1 fruit fly cellular context compared by ENCODE assay signal in the genomic region with DNA sequence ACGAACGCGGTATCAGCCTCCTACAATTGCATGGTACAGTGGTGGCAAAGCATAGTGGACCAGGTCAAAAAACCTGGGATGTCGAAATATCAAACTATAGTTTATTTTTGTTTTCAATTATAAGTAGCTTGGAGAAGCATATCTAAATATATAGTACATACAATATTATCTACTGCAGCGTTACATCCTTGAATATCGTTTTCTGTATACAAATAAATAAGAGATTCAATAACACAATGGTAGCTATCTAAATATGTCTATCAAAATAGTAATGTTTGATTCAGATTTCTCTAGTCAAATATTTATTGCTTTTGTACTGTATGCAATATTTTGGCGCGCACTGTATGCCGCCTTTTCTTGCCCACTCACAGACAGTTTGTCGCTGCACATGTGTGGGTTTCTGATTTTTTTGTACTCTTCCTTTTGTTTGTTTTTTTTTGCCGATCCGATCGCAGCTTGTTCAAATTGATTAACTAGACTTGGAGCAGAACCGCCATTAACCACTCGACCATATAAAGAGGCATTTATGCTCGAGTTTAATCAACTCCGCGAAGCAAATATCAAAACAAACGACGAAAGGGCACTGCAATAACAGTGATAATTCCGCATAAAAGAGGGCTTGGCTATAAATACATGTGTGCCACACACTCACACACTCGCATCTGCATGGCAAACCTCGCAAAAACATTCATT.
A peak's percentile ranks its signal among the peaks of the same experiment; 100 is the strongest.
TF ChIP-seq lines count a peak whose summit lies in the region.

No protein-coding gene starts in this region.

TF ChIP-seq in whole organism, embryonic, 481 proteins besides CTCF, POLR2A, EP300 and RAD21 (continued from another document and continues in another):
- TF ChIP-seq HmgZ (tag; optimal IDR thresholded peaks at IDR 0.05; lab: Kevin White, UChicago) (peak; percentile 90), Optix (GFP tag; IDR thresholded peaks at IDR 0.05; lab: Robert Waterston, UW) (peak; percentile 85), stwl (tag; optimal IDR thresholded peaks at IDR 0.05; lab: Kevin White, UChicago) (peak; percentile 40), scrt (GFP tag; optimal IDR thresholded peaks at IDR 0.05; lab: Kevin White, UChicago) (peak; percentile 77), NFAT (GFP tag; IDR thresholded peaks at IDR 0.05; lab: Robert Waterston, UW) (peak; percentile 85), crol (GFP tag; IDR thresholded peaks at IDR 0.05; lab: Robert Waterston, UW) (peak; percentile 59), abd-A (tag; optimal IDR thresholded peaks at IDR 0.05; lab: Kevin White, UChicago) (no peak), yki (optimal IDR thresholded peaks at IDR 0.05; lab: Kevin White, UChicago) (no peak), CG10565 (GFP tag; optimal IDR thresholded peaks at IDR 0.05; lab: Kevin White, UChicago) (peak; percentile 87), CG9437 (GFP tag; optimal IDR thresholded peaks at IDR 0.05; lab: Kevin White, UChicago) (peak; percentile 94), fru (optimal IDR thresholded peaks at IDR 0.05; lab: Kevin White, UChicago) (no peak), CG6654 (GFP tag; optimal IDR thresholded peaks at IDR 0.05; lab: Kevin White, UChicago) (peak; percentile 85), Dip2 (GFP tag; IDR thresholded peaks at IDR 0.05; lab: Robert Waterston, UW) (peak; percentile 41; the same call in 1 of the 2 replicates), CG33557 (GFP tag; optimal IDR thresholded peaks at IDR 0.05; lab: Kevin White, UChicago) (peak; percentile 94), Gug (GFP tag; IDR thresholded peaks at IDR 0.05; lab: Robert Waterston, UW) (peak; percentile 93), Hey (tag; optimal IDR thresholded peaks at IDR 0.05; lab: Kevin White, UChicago) (no peak), luna (GFP tag; optimal IDR thresholded peaks at IDR 0.05; lab: Kevin White, UChicago) (peak; percentile 72), CG32532 (GFP tag; IDR thresholded peaks at IDR 0.05; lab: Robert Waterston, UW) (peak; percentile 94), Awh (GFP tag; IDR thresholded peaks at IDR 0.05; lab: Robert Waterston, UW) (peak; percentile 94), trem (tag; optimal IDR thresholded peaks at IDR 0.05; lab: Kevin White, UChicago) (peak; percentile 93), CG3163 (GFP tag; optimal IDR thresholded peaks at IDR 0.05; lab: Kevin White, UChicago) (peak; percentile 61), ato (GFP tag; IDR thresholded peaks at IDR 0.05; lab: Robert Waterston, UW; ENCODE audit: partially characterized antibody) (no peak), tgo (GFP tag; IDR thresholded peaks at IDR 0.05; lab: Robert Waterston, UW) (peak; percentile 95), CG12104 (GFP tag; optimal IDR thresholded peaks at IDR 0.05; lab: Kevin White, UChicago) (peak; percentile 94), Dbx (GFP tag; IDR thresholded peaks at IDR 0.05; lab: Robert Waterston, UW) (peak; percentile 87), CG8924 (tag; optimal IDR thresholded peaks at IDR 0.05; lab: Kevin White, UChicago) (peak; percentile 96), CG6791 (GFP tag; IDR thresholded peaks at IDR 0.05; lab: Robert Waterston, UW; ENCODE audit: partially characterized antibody) (no peak), Mrtf (GFP tag; IDR thresholded peaks at IDR 0.05; lab: Robert Waterston, UW) (peak; percentile 88), CG9932 (GFP tag; IDR thresholded peaks at IDR 0.05; lab: Robert Waterston, UW) (peak; percentile 86), CG7839 (tag; optimal IDR thresholded peaks at IDR 0.05; lab: Kevin White, UChicago) (peak; percentile 97), CG15696 (tag; optimal IDR thresholded peaks at IDR 0.05; lab: Kevin White, UChicago) (peak; percentile 85), CG4360 (GFP tag; IDR thresholded peaks at IDR 0.05; lab: Robert Waterston, UW) (peak; percentile 69), CG2116 (GFP tag; optimal IDR thresholded peaks at IDR 0.05; lab: Kevin White, UChicago) (peak; percentile 88), chif (GFP tag; optimal IDR thresholded peaks at IDR 0.05; lab: Kevin White, UChicago) (peak; percentile 89 to 93), CG17568 (GFP tag; optimal IDR thresholded peaks at IDR 0.05; lab: Kevin White, UChicago) (peak; percentile 92), fd102C (GFP tag; optimal IDR thresholded peaks at IDR 0.05; lab: Kevin White, UChicago) (peak; percentile 44), hbn (GFP tag; IDR thresholded peaks at IDR 0.05; lab: Robert Waterston, UW; ENCODE audit: partially characterized antibody) (no peak), Mad (GFP tag; optimal IDR thresholded peaks at IDR 0.05; lab: Kevin White, UChicago) (peak; percentile 87), CG8944 (GFP tag; optimal IDR thresholded peaks at IDR 0.05; lab: Kevin White, UChicago) (peak; percentile 84), CG10654 (GFP tag; optimal IDR thresholded peaks at IDR 0.05; lab: Kevin White, UChicago) (peak; percentile 91), cas (GFP tag; IDR thresholded peaks at IDR 0.05; lab: Robert Waterston, UW) (peak; percentile 78), Ptx1 (GFP tag; IDR thresholded peaks at IDR 0.05; lab: Robert Waterston, UW) (peak; percentile 96), Stat92E (GFP tag; optimal IDR thresholded peaks at IDR 0.05; lab: Kevin White, UChicago) (peak in 1 of 3 experiments; percentile 86), D (optimal IDR thresholded peaks at IDR 0.05; lab: Kevin White, UChicago) (no peak), D (GFP tag; optimal IDR thresholded peaks at IDR 0.05; lab: Kevin White, UChicago) (peak; percentile 95), ara (GFP tag; IDR thresholded peaks at IDR 0.05; lab: Robert Waterston, UW) (peak; percentile 88), jigr1 (GFP tag; IDR thresholded peaks at IDR 0.05; lab: Robert Waterston, UW) (peak; percentile 86; the same call in 2 of the 3 replicates), CHES-1-like (GFP tag; optimal IDR thresholded peaks at IDR 0.05; lab: Kevin White, UChicago) (peak; percentile 79), pzg (GFP tag; optimal IDR thresholded peaks at IDR 0.05; lab: Kevin White, UChicago) (no peak), fd64A (GFP tag; optimal IDR thresholded peaks at IDR 0.05; lab: Kevin White, UChicago) (peak; percentile 65), odd (GFP tag; optimal IDR thresholded peaks at IDR 0.05; lab: Kevin White, UChicago) (peak; percentile 97), CG5953 (GFP tag; IDR thresholded peaks at IDR 0.05; lab: Robert Waterston, UW) (peak; percentile 92), CG13624 (GFP tag; optimal IDR thresholded peaks at IDR 0.05; lab: Kevin White, UChicago) (peak; percentile 92), prd (optimal IDR thresholded peaks at IDR 0.05; lab: Kevin White, UChicago) (no peak), prd (GFP tag; IDR thresholded peaks at IDR 0.05; lab: Robert Waterston, UW) (peak; percentile 94), Ravus (GFP tag; IDR thresholded peaks at IDR 0.05; lab: Robert Waterston, UW) (peak; percentile 73), gsb (GFP tag; IDR thresholded peaks at IDR 0.05; lab: Robert Waterston, UW) (peak; percentile 84), her (GFP tag; optimal IDR thresholded peaks at IDR 0.05; lab: Kevin White, UChicago) (peak; percentile 78), CG16779 (GFP tag; IDR thresholded peaks at IDR 0.05; lab: Robert Waterston, UW) (peak; percentile 79), CG4854 (GFP tag; optimal IDR thresholded peaks at IDR 0.05; lab: Kevin White, UChicago) (peak; percentile 87), CG11398 (GFP tag; optimal IDR thresholded peaks at IDR 0.05; lab: Kevin White, UChicago) (peak; percentile 80), HLH3B (GFP tag; IDR thresholded peaks at IDR 0.05; lab: Robert Waterston, UW) (peak; percentile 93), gfzf (GFP tag; optimal IDR thresholded peaks at IDR 0.05; lab: Kevin White, UChicago) (no peak), CG33213 (GFP tag; optimal IDR thresholded peaks at IDR 0.05; lab: Kevin White, UChicago) (peak; percentile 64), Dll (GFP tag; IDR thresholded peaks at IDR 0.05; lab: Robert Waterston, UW; ENCODE audit: partially characterized antibody) (no peak), CG12236 (GFP tag; optimal IDR thresholded peaks at IDR 0.05; lab: Kevin White, UChicago) (peak; percentile 80), mam (GFP tag; optimal IDR thresholded peaks at IDR 0.05; lab: Kevin White, UChicago) (peak; percentile 88), CG12071 (GFP tag; optimal IDR thresholded peaks at IDR 0.05; lab: Kevin White, UChicago) (peak; percentile 90), CG8281 (tag; optimal IDR thresholded peaks at IDR 0.05; lab: Kevin White, UChicago) (peak; percentile 87), CG17802 (tag; optimal IDR thresholded peaks at IDR 0.05; lab: Kevin White, UChicago) (peak; percentile 63), sc (optimal IDR thresholded peaks at IDR 0.05; lab: Kevin White, UChicago) (no peak), sc (GFP tag; optimal IDR thresholded peaks at IDR 0.05; lab: Kevin White, UChicago) (peak; percentile 94), mirr (GFP tag; optimal IDR thresholded peaks at IDR 0.05; lab: Kevin White, UChicago) (peak; percentile 8), CG14860 (GFP tag; IDR thresholded peaks at IDR 0.05; lab: Robert Waterston, UW; ENCODE audit: partially characterized antibody) (no peak), CG17328 (GFP tag; IDR thresholded peaks at IDR 0.05; lab: Robert Waterston, UW) (peak; percentile 94), Med (GFP tag; lab: Kevin White, UChicago) (peak; percentile 97), NfI (GFP tag; optimal IDR thresholded peaks at IDR 0.05; lab: Kevin White, UChicago) (peak; percentile 92), croc (GFP tag; conservative IDR thresholded peaks at IDR 0.05; lab: Robert Waterston, UW) (peak; percentile 88), Spps (tag; optimal IDR thresholded peaks at IDR 0.05; lab: Kevin White, UChicago) (peak; percentile 94), Dek (tag; optimal IDR thresholded peaks at IDR 0.05; lab: Kevin White, UChicago) (peak; percentile 92), ro (GFP tag; IDR thresholded peaks at IDR 0.05; lab: Robert Waterston, UW) (peak; percentile 79), zf30C (GFP tag; optimal IDR thresholded peaks at IDR 0.05; lab: Kevin White, UChicago) (no peak), Ets97D (GFP tag; optimal IDR thresholded peaks at IDR 0.05; lab: Kevin White, UChicago) (peak; percentile 69), Opbp (GFP tag; IDR thresholded peaks at IDR 0.05; lab: Robert Waterston, UW; ENCODE audit: partially characterized antibody) (no peak), crp (GFP tag; optimal IDR thresholded peaks at IDR 0.05; lab: Kevin White, UChicago) (peak in 1 of 2 experiments; percentile 53), CG4617 (GFP tag; optimal IDR thresholded peaks at IDR 0.05; lab: Kevin White, UChicago; ENCODE audit: borderline replicate concordance) (peak; percentile 74), CG12219 (GFP tag; optimal IDR thresholded peaks at IDR 0.05; lab: Kevin White, UChicago) (peak; percentile 95), CoRest (tag; optimal IDR thresholded peaks at IDR 0.05; lab: Kevin White, UChicago) (peak; percentile 96), Scr (GFP tag; IDR thresholded peaks at IDR 0.05; lab: Robert Waterston, UW; ENCODE audit: partially characterized antibody) (no peak), unpg (GFP tag; optimal IDR thresholded peaks at IDR 0.05; lab: Kevin White, UChicago) (peak; percentile 97), CG11247 (GFP tag; IDR thresholded peaks at IDR 0.05; lab: Robert Waterston, UW) (peak; percentile 90), CG31365 (tag; optimal IDR thresholded peaks at IDR 0.05; lab: Kevin White, UChicago) (peak; percentile 80), MTF-1 (GFP tag; optimal IDR thresholded peaks at IDR 0.05; lab: Kevin White, UChicago; ENCODE audit: borderline replicate concordance) (peak; percentile 71), CG43689 (GFP tag; IDR thresholded peaks at IDR 0.05; lab: Robert Waterston, UW) (peak; percentile 85), CG6689 (GFP tag; IDR thresholded peaks at IDR 0.05; lab: Robert Waterston, UW) (peak; percentile 95), grau (tag; optimal IDR thresholded peaks at IDR 0.05; lab: Kevin White, UChicago) (peak; percentile 95), chm (GFP tag; IDR thresholded peaks at IDR 0.05; lab: Robert Waterston, UW) (peak; percentile 87), Ssrp (tag; optimal IDR thresholded peaks at IDR 0.05; lab: Kevin White, UChicago) (peak; percentile 96), slp2 (GFP tag; optimal IDR thresholded peaks at IDR 0.05; lab: Kevin White, UChicago) (peak; percentile 90), pb (GFP tag; optimal IDR thresholded peaks at IDR 0.05; lab: Kevin White, UChicago) (peak; percentile 85), Lhr (GFP tag; optimal IDR thresholded peaks at IDR 0.05; lab: Kevin White, UChicago) (peak; percentile 90), CrebB (tag; optimal IDR thresholded peaks at IDR 0.05; lab: Kevin White, UChicago) (peak; percentile 91), twi (tag; optimal IDR thresholded peaks at IDR 0.05; lab: Kevin White, UChicago) (peak; percentile 84), CG1603 (tag; optimal IDR thresholded peaks at IDR 0.05; lab: Kevin White, UChicago) (peak; percentile 87), mld (GFP tag; IDR thresholded peaks at IDR 0.05; lab: Robert Waterston, UW; ENCODE audit: partially characterized antibody) (no peak), lab (GFP tag; optimal IDR thresholded peaks at IDR 0.05; lab: Kevin White, UChicago) (peak; percentile 96), CG17912 (GFP tag; optimal IDR thresholded peaks at IDR 0.05; lab: Kevin White, UChicago) (peak; percentile 79), bowl (GFP tag; IDR thresholded peaks at IDR 0.05; lab: Robert Waterston, UW) (peak; percentile 75; the same call in 1 of the 2 replicates), Sry-δ (GFP tag; optimal IDR thresholded peaks at IDR 0.05; lab: Kevin White, UChicago) (no peak), ems (GFP tag; optimal IDR thresholded peaks at IDR 0.05; lab: Kevin White, UChicago) (peak; percentile 92), Usf (GFP tag; optimal IDR thresholded peaks at IDR 0.05; lab: Kevin White, UChicago) (peak; percentile 87), B-H2 (GFP tag; optimal IDR thresholded peaks at IDR 0.05; lab: Kevin White, UChicago) (peak; percentile 68), CG17829 (tag; optimal IDR thresholded peaks at IDR 0.05; lab: Kevin White, UChicago) (peak; percentile 96), CG6854 (GFP tag; optimal IDR thresholded peaks at IDR 0.05; lab: Kevin White, UChicago) (peak; percentile 95), CG7745 (tag; optimal IDR thresholded peaks at IDR 0.05; lab: Kevin White, UChicago) (no peak), aop (GFP tag; IDR thresholded peaks at IDR 0.05; lab: Robert Waterston, UW) (no peak), dmrt11E (tag; optimal IDR thresholded peaks at IDR 0.05; lab: Kevin White, UChicago) (peak; percentile 96), Doc3 (GFP tag; IDR thresholded peaks at IDR 0.05; lab: Robert Waterston, UW; ENCODE audit: partially characterized antibody) (no peak), slou (GFP tag; optimal IDR thresholded peaks at IDR 0.05; lab: Kevin White, UChicago) (peak; percentile 92), CG6813 (GFP tag; optimal IDR thresholded peaks at IDR 0.05; lab: Kevin White, UChicago) (peak; percentile 94), CG11504 (tag; optimal IDR thresholded peaks at IDR 0.05; lab: Kevin White, UChicago) (peak; percentile 95)
